Worm (Caenorhabditis elegans): Measurements from ENCODE around the gene gldi-11.

The gldi-11 gene

DNA sequence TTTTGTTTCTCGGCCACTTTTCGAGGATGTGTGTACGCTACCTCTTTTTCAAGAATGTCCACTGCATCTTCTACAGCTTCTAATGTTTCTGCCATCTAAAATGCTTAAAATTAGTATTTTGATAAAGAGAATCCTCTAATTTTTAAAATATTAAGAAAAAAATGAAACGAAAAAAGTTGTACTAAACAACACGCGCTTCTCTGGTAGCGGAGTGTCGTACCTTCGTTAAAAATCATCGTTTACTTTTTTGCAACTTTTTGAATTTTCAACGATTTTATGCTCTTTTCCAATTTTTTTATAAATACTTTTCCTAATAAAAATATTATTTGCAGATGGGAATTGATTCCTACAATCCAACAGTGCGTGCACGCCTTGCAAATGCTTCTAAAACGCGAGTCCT lies at the start of gene gldi-11, which contains the start of gene ZK546.2:
TSS of gene gldi-11 (minus strand) at position 95 of the 400 bp plus-strand sequence.
TSS of gene ZK546.2 (plus strand) at position 333 of the 400 bp plus-strand sequence.
- TF ChIP-seq sptf-1 (tag; optimal IDR thresholded peaks at IDR 0.05) (no peak), ceh-43 (GFP tag; optimal IDR thresholded peaks at IDR 0.05) (no peak), mep-1 (tag; optimal IDR thresholded peaks at IDR 0.05) (no peak), nhr-76 (tag; optimal IDR thresholded peaks at IDR 0.05) (no peak), bed-3 (GFP tag; optimal IDR thresholded peaks at IDR 0.05) (no peak)

DNA sequence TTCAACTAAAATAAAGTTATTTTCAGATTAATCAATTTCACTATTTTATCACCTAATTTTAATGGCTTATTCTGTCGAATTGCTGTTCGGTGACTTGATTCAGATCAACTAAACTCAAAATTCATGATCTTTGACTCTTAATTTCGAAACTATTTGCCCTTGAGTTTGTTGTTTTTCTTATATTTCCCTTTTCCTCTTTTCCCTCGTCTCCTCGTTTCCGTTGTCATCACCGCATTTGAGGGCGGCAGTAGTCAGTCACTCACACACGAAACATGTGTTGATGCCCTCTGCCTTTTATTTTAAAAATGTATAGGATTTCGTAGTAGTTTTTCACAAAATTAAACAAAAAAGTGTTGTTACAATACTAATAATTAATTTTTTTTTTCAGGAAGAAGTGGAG lies 49.4 kb upstream of the gldi-11 start, which contains the start of gene rnh-1.0:
TSS of gene rnh-1.0 (plus strand) at position 389 of the 400 bp plus-strand sequence.
- TF ChIP-seq snpc-4 (tag; optimal IDR thresholded peaks at IDR 0.05) (no peak), mep-1 (tag; optimal IDR thresholded peaks at IDR 0.05) (no peak)

DNA sequence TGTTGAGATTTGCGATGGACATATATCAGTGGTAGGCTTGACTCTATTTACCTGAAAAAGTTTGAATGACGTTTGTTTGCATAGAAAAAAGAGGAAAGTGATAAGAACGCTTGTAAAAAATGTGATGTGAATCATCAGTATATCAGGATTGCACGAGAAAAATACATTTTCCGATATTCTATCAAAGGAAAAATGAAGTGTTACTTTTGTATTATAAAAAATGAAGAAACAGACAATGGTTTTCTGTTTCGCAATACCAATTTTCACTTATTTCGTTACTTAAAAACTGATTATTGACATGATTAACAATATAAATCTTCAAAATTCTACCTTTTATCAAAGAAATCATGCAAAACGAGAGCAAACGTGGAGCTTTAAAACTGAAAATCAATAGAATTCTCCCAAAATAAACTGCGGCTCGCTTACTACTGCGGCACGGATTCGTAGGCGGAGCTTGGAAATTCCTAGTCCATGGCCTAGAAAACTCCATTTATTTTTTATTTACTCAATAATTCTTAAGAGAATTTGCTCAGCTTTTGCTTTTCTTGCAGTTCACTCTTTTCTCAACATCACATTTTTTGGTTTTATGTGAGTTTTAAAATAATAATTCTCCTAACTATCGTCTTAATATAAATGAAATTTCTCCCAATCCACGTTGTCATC lies 48.1 kb upstream of the gldi-11 start, which contains the start of the genes eif-1 and vps-24:
TSS of gene eif-1 (minus strand) at position 51 of the 663 bp plus-strand sequence.
TSS of gene vps-24 (plus strand) at position 469 of the 663 bp plus-strand sequence.
- TF ChIP-seq ceh-43 (GFP tag; optimal IDR thresholded peaks at IDR 0.05) (no peak), nhr-237 (tag; optimal IDR thresholded peaks at IDR 0.05) (peak; percentile 6), unc-39 (tag; optimal IDR thresholded peaks at IDR 0.05) (no peak), ham-2 (GFP tag; optimal IDR thresholded peaks at IDR 0.05) (no peak), drap-1 (GFP tag; optimal IDR thresholded peaks at IDR 0.05) (no peak), nhr-28 (tag; optimal IDR thresholded peaks at IDR 0.05) (no peak), ces-1 (GFP tag; optimal IDR thresholded peaks at IDR 0.05) (peak; percentile 77), lin-13 (tag; optimal IDR thresholded peaks at IDR 0.05) (peak; percentile 2), lsy-2 (tag; optimal IDR thresholded peaks at IDR 0.05) (peak; percentile 29)

DNA sequence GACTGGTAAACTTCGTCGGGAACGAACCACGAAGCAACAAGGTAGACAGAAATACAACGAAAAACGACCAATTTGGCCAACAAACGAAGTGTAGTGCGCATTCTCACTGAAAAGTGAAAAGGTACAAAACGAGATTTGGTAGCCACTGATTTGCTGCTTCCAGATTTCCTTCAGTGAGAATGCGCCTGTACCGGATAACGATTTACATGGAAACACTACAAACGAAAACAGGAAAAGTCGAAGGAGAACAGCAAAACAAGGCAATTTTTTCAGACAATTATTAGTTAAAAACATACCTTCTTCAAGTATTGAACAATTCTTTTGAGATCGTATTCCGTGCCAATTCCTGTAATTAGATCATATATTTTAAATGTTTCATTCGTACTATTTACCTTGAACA lies 47.4 kb upstream of the gldi-11 start, which contains the start of gene pigb-1:
TSS of gene pigb-1 (minus strand) at position 101 of the 400 bp plus-strand sequence.
- no peak for TF ChIP-seq mls-2 (tag; optimal IDR thresholded peaks at IDR 0.05)
- TF ChIP-seq ham-2 (GFP tag; optimal IDR thresholded peaks at IDR 0.05), result no peak
- TF ChIP-seq lin-32 (GFP tag; optimal IDR thresholded peaks at IDR 0.05), result no peak

DNA sequence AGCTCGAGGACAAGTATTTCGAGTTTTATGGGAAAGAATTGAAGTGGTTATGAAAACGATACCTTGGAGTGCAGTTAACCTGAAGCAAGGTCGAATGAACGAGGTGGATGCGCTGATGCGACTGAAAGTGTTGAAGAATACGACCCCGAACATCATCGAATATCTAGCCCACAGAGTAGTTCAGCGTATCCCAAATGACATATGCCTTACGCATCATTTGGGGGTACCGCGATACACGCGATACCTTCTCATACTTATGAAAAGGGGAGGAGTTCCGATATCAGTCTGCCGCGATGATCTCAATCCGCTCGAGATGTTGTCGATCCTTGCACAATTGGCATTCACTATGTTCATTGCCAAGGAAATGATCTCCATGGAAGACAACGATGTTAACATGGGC lies 44.2 kb upstream of the gldi-11 start, which contains the start of gene T27F7.12:
TSS of gene T27F7.12 (plus strand) at position 301 of the 400 bp plus-strand sequence.
- TF ChIP-seq hlh-1 (tag; optimal IDR thresholded peaks at IDR 0.05) (no peak), nhr-76 (tag; optimal IDR thresholded peaks at IDR 0.05) (no peak), nhr-2 (tag; optimal IDR thresholded peaks at IDR 0.05) (no peak), lin-13 (tag; optimal IDR thresholded peaks at IDR 0.05) (no peak), cnd-1 (tag; optimal IDR thresholded peaks at IDR 0.05) (no peak), ztf-11 (tag; optimal IDR thresholded peaks at IDR 0.05) (no peak), blmp-1 (tag; optimal IDR thresholded peaks at IDR 0.05) (no peak), lin-32 (GFP tag; optimal IDR thresholded peaks at IDR 0.05) (no peak), zip-8 (tag; optimal IDR thresholded peaks at IDR 0.05) (no peak), snpc-4 (tag; optimal IDR thresholded peaks at IDR 0.05) (no peak), nhr-28 (tag; optimal IDR thresholded peaks at IDR 0.05) (no peak), ham-2 (GFP tag; optimal IDR thresholded peaks at IDR 0.05) (no peak), flh-1 (GFP tag; optimal IDR thresholded peaks at IDR 0.05) (no peak), sptf-1 (tag; optimal IDR thresholded peaks at IDR 0.05) (no peak), ces-1 (GFP tag; optimal IDR thresholded peaks at IDR 0.05) (no peak), nhr-12 (tag; optimal IDR thresholded peaks at IDR 0.05) (no peak), ceh-43 (GFP tag; optimal IDR thresholded peaks at IDR 0.05) (no peak), M03D4.4 (tag; optimal IDR thresholded peaks at IDR 0.05) (no peak)

DNA sequence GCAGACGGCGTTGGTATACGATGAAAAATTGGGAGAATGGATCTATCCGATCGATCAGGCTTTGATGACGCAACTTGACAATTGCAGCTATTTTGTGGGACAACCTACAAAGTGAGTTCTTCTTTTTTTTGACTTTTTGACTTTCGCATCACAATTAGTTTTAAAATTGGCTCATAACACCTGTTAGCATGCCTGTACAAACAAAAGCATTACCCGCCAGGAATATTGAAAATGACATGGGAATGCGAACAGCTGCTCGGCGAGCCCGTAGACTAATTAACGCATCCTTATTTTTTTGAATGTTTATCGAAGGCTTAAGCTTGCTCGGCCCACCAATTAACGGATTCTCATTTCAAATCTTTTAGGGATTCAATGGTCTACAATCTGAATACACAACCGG lies 41.7 kb upstream of the gldi-11 start:
- TF ChIP-seq zip-8 (tag; optimal IDR thresholded peaks at IDR 0.05), result peak; percentile 10
- TF ChIP-seq ztf-11 (tag; optimal IDR thresholded peaks at IDR 0.05), result no peak
- TF ChIP-seq lin-32 (GFP tag; optimal IDR thresholded peaks at IDR 0.05), result peak; percentile 92

DNA sequence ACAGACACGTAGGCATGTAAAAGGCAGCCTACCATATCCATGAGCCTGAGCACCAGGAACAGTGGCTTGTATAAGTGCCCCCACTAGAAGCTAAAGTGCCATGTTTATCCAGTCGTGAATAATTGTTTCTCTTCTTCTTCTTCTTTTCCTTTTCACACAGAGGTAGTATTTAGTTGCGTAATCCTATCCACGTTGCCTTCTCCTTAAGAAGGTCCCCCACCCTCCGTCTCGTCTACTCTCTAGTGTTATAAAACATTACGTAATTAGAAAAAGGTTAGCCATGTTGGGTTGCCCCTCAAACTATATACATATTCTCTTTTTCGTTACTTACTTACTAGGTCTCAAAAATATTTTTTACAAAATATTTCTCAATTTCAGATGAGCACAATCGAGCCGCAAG lies 41.1 kb upstream of the gldi-11 start:
- TF ChIP-seq elt-1 (tag; optimal IDR thresholded peaks at IDR 0.05; ENCODE audit: borderline replicate concordance, insufficient read depth) (no peak), unc-39 (tag; optimal IDR thresholded peaks at IDR 0.05) (no peak), sem-2 (GFP tag; optimal IDR thresholded peaks at IDR 0.05) (no peak), nhr-28 (tag; optimal IDR thresholded peaks at IDR 0.05) (no peak), lin-13 (tag; optimal IDR thresholded peaks at IDR 0.05) (no peak), unc-120 (tag; optimal IDR thresholded peaks at IDR 0.05; ENCODE audit: poor library complexity, severe bottlenecking) (no peak), mls-2 (tag; optimal IDR thresholded peaks at IDR 0.05) (no peak), nhr-76 (tag; optimal IDR thresholded peaks at IDR 0.05) (no peak), ham-2 (GFP tag; optimal IDR thresholded peaks at IDR 0.05) (no peak), nhr-2 (tag; optimal IDR thresholded peaks at IDR 0.05) (peak; percentile 79), flh-1 (GFP tag; optimal IDR thresholded peaks at IDR 0.05) (no peak), nhr-12 (tag; optimal IDR thresholded peaks at IDR 0.05) (no peak), mab-5 (tag; optimal IDR thresholded peaks at IDR 0.05) (no peak), lin-32 (GFP tag; optimal IDR thresholded peaks at IDR 0.05) (no peak), snpc-4 (tag; optimal IDR thresholded peaks at IDR 0.05) (no peak), pha-4 (tag; optimal IDR thresholded peaks at IDR 0.05) (no peak), hlh-1 (tag; optimal IDR thresholded peaks at IDR 0.05) (no peak), zip-8 (tag; optimal IDR thresholded peaks at IDR 0.05) (peak; percentile 90), cnd-1 (tag; optimal IDR thresholded peaks at IDR 0.05) (no peak), ces-1 (GFP tag; optimal IDR thresholded peaks at IDR 0.05) (no peak), sptf-1 (tag; optimal IDR thresholded peaks at IDR 0.05) (peak; percentile 39), unc-62 (GFP tag; optimal IDR thresholded peaks at IDR 0.05) (no peak), ceh-39 (tag; optimal IDR thresholded peaks at IDR 0.05) (no peak), nhr-237 (tag; optimal IDR thresholded peaks at IDR 0.05) (no peak), blmp-1 (tag; optimal IDR thresholded peaks at IDR 0.05) (no peak), elt-3 (tag; optimal IDR thresholded peaks at IDR 0.05) (no peak), mep-1 (tag; optimal IDR thresholded peaks at IDR 0.05) (no peak)

Measured in whole organism, mixed stage, embryonic.